Fruit fly (Drosophila melanogaster) whole organism, embryonic: ENCODE data around the gene mRpL46.

Experiments
- Ada2b ChIP-seq: fragments of 200-800 bp; sonication (Bioruptor generic); IDR thresholded peaks from 2 replicates; pipeline ENCODE4 v1.3.6; 2022; ENCODE audit warnings: missing biosample characterization, missing genetic modification characterization
- B-H2 ChIP-seq: fragments of 200-800 bp; sonication (Bioruptor generic); optimal IDR thresholded peaks from 2 replicates; lab custom pipeline; 2018; ENCODE audit warnings: missing biosample characterization, mild to moderate bottlenecking, missing genetic modification characterization
- Bgb ChIP-seq: fragments of 200-800 bp; sonication (Bioruptor generic); IDR thresholded peaks from 2 replicates; pipeline ENCODE4 v1.3.6; 2022; ENCODE audit warnings: missing biosample characterization, missing genetic modification characterization; ENCODE audit not compliant: partially characterized antibody
- CG10267 ChIP-seq: fragments of 200-800 bp; sonication (Bioruptor generic); optimal IDR thresholded peaks from 2 replicates; lab custom pipeline; 2018; ENCODE audit warnings: missing biosample characterization, mild to moderate bottlenecking, missing genetic modification characterization, moderate library complexity
- CG12155 ChIP-seq: fragments of 200-800 bp; sonication (Bioruptor generic); optimal IDR thresholded peaks from 3 replicates; lab custom pipeline; 2016; ENCODE audit warnings: missing biosample characterization, missing genetic modification characterization
- CG14667 ChIP-seq: fragments of 200-800 bp; sonication (Bioruptor generic); IDR thresholded peaks from 2 replicates; pipeline ENCODE4 v1.3.6; 2022; ENCODE audit warnings: missing biosample characterization, missing genetic modification characterization
- CG15601 ChIP-seq: fragments of 200-800 bp; sonication (Bioruptor generic); optimal IDR thresholded peaks from 3 replicates; lab custom pipeline; 2019; ENCODE audit warnings: missing biosample characterization, mild to moderate bottlenecking, missing genetic modification characterization, moderate library complexity
- CG16813 ChIP-seq: fragments of 200-800 bp; sonication (Bioruptor generic); IDR thresholded peaks from 3 replicates; pipeline ENCODE4 v1.3.6; 2022; ENCODE audit warnings: missing biosample characterization, missing genetic modification characterization; ENCODE audit not compliant: partially characterized antibody
- CG16815 ChIP-seq: fragments of 200-800 bp; sonication (Bioruptor generic); optimal IDR thresholded peaks from 3 replicates; lab custom pipeline; 2017; ENCODE audit warnings: missing biosample characterization, mild to moderate bottlenecking, missing genetic modification characterization
- CG16863 ChIP-seq: fragments of 200-800 bp; sonication (Bioruptor generic); optimal IDR thresholded peaks from 3 replicates; lab custom pipeline; 2016; ENCODE audit warnings: missing biosample characterization, missing genetic modification characterization
- CG17612 ChIP-seq: fragments of 200-800 bp; sonication (Bioruptor generic); IDR thresholded peaks from 2 replicates; pipeline ENCODE4 v1.3.6; 2022; ENCODE audit warnings: missing biosample characterization, missing genetic modification characterization
- CG2116 ChIP-seq: fragments of 200-800 bp; sonication (Bioruptor generic); optimal IDR thresholded peaks from 3 replicates; lab custom pipeline; 2018; ENCODE audit warnings: missing biosample characterization, mild to moderate bottlenecking, missing genetic modification characterization
- CG31441 ChIP-seq: fragments of 200-800 bp; sonication (Bioruptor generic); IDR thresholded peaks from 2 replicates; pipeline ENCODE4 v1.3.6; 2022; ENCODE audit warnings: missing biosample characterization, missing genetic modification characterization
- CG4617 ChIP-seq: fragments of 200-800 bp; sonication (Bioruptor generic); optimal IDR thresholded peaks from 3 replicates; lab custom pipeline; 2016; ENCODE audit warnings: missing biosample characterization, missing genetic modification characterization, borderline replicate concordance
- CG4854 ChIP-seq: fragments of 200-800 bp; sonication (Bioruptor generic); optimal IDR thresholded peaks from 2 replicates; lab custom pipeline; 2016; ENCODE audit warnings: missing biosample characterization, missing genetic modification characterization, inconsistent platforms
- CG6689 ChIP-seq: fragments of 200-800 bp; sonication (Bioruptor generic); IDR thresholded peaks from 2 replicates; pipeline ENCODE4 v1.3.6; 2022; ENCODE audit warnings: missing biosample characterization, missing genetic modification characterization
- CG7987 ChIP-seq: fragments of 200-800 bp; sonication (Bioruptor generic); optimal IDR thresholded peaks from 2 replicates; lab custom pipeline; 2018; ENCODE audit warnings: missing biosample characterization, mild to moderate bottlenecking, missing genetic modification characterization, moderate library complexity
- CG8290 ChIP-seq, 3 experiments: fragments of 200-800 bp; sonication (Bioruptor generic); optimal IDR thresholded peaks; 2 replicates each; lab custom pipeline; 2016 to 2019; ENCODE audit warnings: missing biosample characterization in 3 of 3, missing genetic modification characterization in 3 of 3, mild to moderate bottlenecking in 2 of 3, moderate library complexity in 1 of 3
- CG8388 ChIP-seq: fragments of 200-800 bp; sonication (Bioruptor generic); optimal IDR thresholded peaks from 2 replicates; lab custom pipeline; 2019; ENCODE audit warnings: missing biosample characterization, mild to moderate bottlenecking, missing genetic modification characterization, moderate library complexity
- CG8478 ChIP-seq: fragments of >200 bp; optimal IDR thresholded peaks from 2 replicates; lab custom pipeline; 2018
- CG8765 ChIP-seq: fragments of 200-800 bp; sonication (Bioruptor generic); IDR thresholded peaks from 2 replicates; pipeline ENCODE4 v1.3.6; 2022; ENCODE audit warnings: missing biosample characterization, missing genetic modification characterization
- CoRest ChIP-seq: fragments of 200-800 bp; sonication (Bioruptor generic); optimal IDR thresholded peaks from 3 replicates; lab custom pipeline; 2018; ENCODE audit warnings: missing biosample characterization, mild to moderate bottlenecking, missing genetic modification characterization, moderate library complexity
- Dref ChIP-seq: fragments of 200-800 bp; sonication (Bioruptor generic); IDR thresholded peaks from 2 replicates; pipeline ENCODE4 v1.3.6; 2022; ENCODE audit warnings: missing biosample characterization, missing genetic modification characterization
- Elba2 ChIP-seq: fragments of 200-800 bp; sonication (Bioruptor generic); optimal IDR thresholded peaks from 3 replicates; lab custom pipeline; 2016; ENCODE audit warnings: missing biosample characterization, missing genetic modification characterization
- Hmx ChIP-seq: fragments of 200-800 bp; sonication (Bioruptor generic); optimal IDR thresholded peaks from 2 replicates; lab custom pipeline; 2016; ENCODE audit warnings: missing biosample characterization, missing genetic modification characterization
- MESR4 ChIP-seq: fragments of 200-800 bp; sonication (Bioruptor generic); optimal IDR thresholded peaks from 2 replicates; lab custom pipeline; 2018; ENCODE audit warnings: missing biosample characterization, mild to moderate bottlenecking, missing genetic modification characterization, moderate library complexity
- Mad ChIP-seq: fragments of 200-800 bp; sonication (Bioruptor generic); optimal IDR thresholded peaks from 2 replicates; lab custom pipeline; 2016; ENCODE audit warnings: missing biosample characterization, missing genetic modification characterization
- TFAM ChIP-seq: fragments of 200-800 bp; sonication (Bioruptor generic); optimal IDR thresholded peaks from 2 replicates; lab custom pipeline; 2017; ENCODE audit warnings: missing biosample characterization, missing genetic modification characterization, inconsistent platforms
- Taf1 ChIP-seq: fragments of 200-800 bp; sonication (Bioruptor generic); IDR thresholded peaks from 2 replicates; pipeline ENCODE4 v1.3.6; 2022; ENCODE audit warnings: missing biosample characterization, missing genetic modification characterization
- Usf ChIP-seq: fragments of 200-800 bp; sonication (Bioruptor generic); optimal IDR thresholded peaks from 2 replicates; lab custom pipeline; 2017; ENCODE audit warnings: missing genotype, missing biosample characterization, missing genetic modification characterization
- cad ChIP-seq: fragments of >200 bp; optimal IDR thresholded peaks from 2 replicates; lab custom pipeline; 2017; ENCODE audit warnings: missing biosample characterization, missing genetic modification characterization
- crp ChIP-seq, 2 experiments: fragments of 200-800 bp; sonication (Bioruptor generic); optimal IDR thresholded peaks; 2 replicates in 1 of 2; 3 replicates in 1 of 2; lab custom pipeline; 2017; ENCODE audit warnings: missing biosample characterization in 2 of 2, missing genetic modification characterization in 2 of 2, mild to moderate bottlenecking in 1 of 2, moderate library complexity in 1 of 2
- fd96Cb ChIP-seq: fragments of 200-800 bp; sonication (Bioruptor generic); optimal IDR thresholded peaks from 2 replicates; lab custom pipeline; 2018; ENCODE audit warnings: missing biosample characterization, mild to moderate bottlenecking, missing genetic modification characterization, moderate library complexity
- fu2 ChIP-seq: fragments of 200-800 bp; sonication (Bioruptor generic); optimal IDR thresholded peaks from 2 replicates; lab custom pipeline; 2016; ENCODE audit warnings: missing biosample characterization, missing genetic modification characterization
- gfzf ChIP-seq: fragments of 200-800 bp; sonication (Bioruptor generic); optimal IDR thresholded peaks from 2 replicates; lab custom pipeline; 2016; ENCODE audit warnings: missing biosample characterization, mild to moderate bottlenecking, missing genetic modification characterization, moderate library complexity
- grn ChIP-seq: fragments of 200-800 bp; sonication (Bioruptor generic); optimal IDR thresholded peaks from 3 replicates; lab custom pipeline; 2017; ENCODE audit warnings: missing biosample characterization, missing genetic modification characterization
- ham ChIP-seq: fragments of 200-800 bp; sonication (Bioruptor generic); IDR thresholded peaks from 2 replicates; pipeline ENCODE4 v1.3.6; 2022; ENCODE audit warnings: missing biosample characterization, missing genetic modification characterization
- her ChIP-seq: fragments of 200-800 bp; sonication (Bioruptor generic); optimal IDR thresholded peaks from 2 replicates; lab custom pipeline; 2016; ENCODE audit warnings: missing biosample characterization, missing genetic modification characterization
- hth ChIP-seq: fragments of >200 bp; optimal IDR thresholded peaks from 2 replicates; lab custom pipeline; 2017; ENCODE audit warnings: inconsistent platforms
- kah ChIP-seq: fragments of 200-800 bp; sonication (Bioruptor generic); optimal IDR thresholded peaks from 2 replicates; lab custom pipeline; 2018; ENCODE audit warnings: missing biosample characterization, mild to moderate bottlenecking, missing genetic modification characterization
- knrl ChIP-seq: fragments of 200-800 bp; sonication (Bioruptor generic); IDR thresholded peaks from 3 replicates; pipeline ENCODE4 v1.3.6; 2022; ENCODE audit warnings: missing biosample characterization, missing genetic modification characterization; ENCODE audit not compliant: partially characterized antibody
- lab ChIP-seq: fragments of 200-800 bp; sonication (Bioruptor generic); optimal IDR thresholded peaks from 3 replicates; lab custom pipeline; 2017; ENCODE audit warnings: missing biosample characterization, missing genetic modification characterization, mild to moderate bottlenecking, moderate library complexity, missing genetic modification reagents
- mirr ChIP-seq: fragments of 200-800 bp; sonication (Bioruptor generic); optimal IDR thresholded peaks from 3 replicates; lab custom pipeline; 2018; ENCODE audit warnings: missing biosample characterization, mild to moderate bottlenecking, missing genetic modification characterization
- nom ChIP-seq: fragments of 200-800 bp; sonication (Bioruptor generic); optimal IDR thresholded peaks from 2 replicates; lab custom pipeline; 2017; ENCODE audit warnings: missing biosample characterization, missing genetic modification characterization, mild to moderate bottlenecking, moderate library complexity, missing genetic modification reagents
- scrt ChIP-seq: fragments of 200-800 bp; sonication (Bioruptor generic); optimal IDR thresholded peaks from 2 replicates; lab custom pipeline; 2018; ENCODE audit warnings: missing biosample characterization, mild to moderate bottlenecking, missing genetic modification characterization, moderate library complexity
- sens ChIP-seq: fragments of 200-800 bp; sonication (Bioruptor generic); peaks from one replicate; lab custom pipeline; 2016; ENCODE audit warnings: missing biosample characterization, missing genetic modification characterization
- so ChIP-seq: fragments of 200-800 bp; sonication (Bioruptor generic); IDR thresholded peaks from 3 replicates; pipeline ENCODE4 v1.3.6; 2022; ENCODE audit warnings: missing biosample characterization, missing genetic modification characterization
- sob ChIP-seq: fragments of 200-800 bp; sonication (Bioruptor generic); IDR thresholded peaks from 2 replicates; pipeline ENCODE4 v1.3.6; 2022; ENCODE audit warnings: missing biosample characterization, missing genetic modification characterization
- toy ChIP-seq: fragments of 200-800 bp; sonication (Bioruptor generic); IDR thresholded peaks from 2 replicates; pipeline ENCODE4 v1.3.6; 2022; ENCODE audit warnings: missing biosample characterization, missing genetic modification characterization
- trh ChIP-seq: fragments of 200-800 bp; sonication (Bioruptor generic); optimal IDR thresholded peaks from 2 replicates; lab custom pipeline; 2016; ENCODE audit warnings: missing biosample characterization, missing genetic modification characterization
- tup ChIP-seq: fragments of 200-800 bp; sonication (Bioruptor generic); optimal IDR thresholded peaks from 2 replicates; lab custom pipeline; 2016; ENCODE audit warnings: missing biosample characterization, mild to moderate bottlenecking, missing genetic modification characterization, moderate library complexity
- vvl ChIP-seq: fragments of 200-800 bp; sonication (Bioruptor generic); IDR thresholded peaks from 2 replicates; pipeline ENCODE4 v1.3.6; 2022; ENCODE audit warnings: missing biosample characterization, missing genetic modification characterization

The mRpL46 gene

DNA sequence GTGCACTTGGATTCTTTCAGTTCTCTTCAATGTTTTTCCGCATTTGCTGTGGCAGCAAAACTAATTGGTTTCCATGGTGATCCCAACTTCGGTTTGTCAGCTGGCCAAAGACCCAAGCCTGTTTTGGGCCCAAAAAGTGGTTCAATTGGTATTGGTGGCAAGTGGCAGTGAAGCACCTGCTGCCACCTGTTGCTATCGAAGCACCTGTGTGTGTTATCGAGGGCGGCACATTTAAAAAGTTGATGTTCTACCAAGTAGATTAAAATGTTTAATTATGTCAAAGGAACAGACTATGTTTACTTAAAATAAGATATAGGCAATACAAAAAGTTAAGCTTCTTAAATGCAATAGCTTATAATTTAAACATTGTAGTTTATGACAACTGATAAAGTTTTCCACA is 41.6 kb upstream of the mRpL46 start, which contains the start of gene Oseg4 (continued):
- TF ChIP-seq CG8765 (GFP tag; lab: Robert Waterston, UW) = no peak
- TF ChIP-seq gfzf (GFP tag; lab: Kevin White, UChicago) = peak; percentile 28
- TF ChIP-seq CG16813 = no peak
- no peak for TF ChIP-seq sens (GFP tag; lab: Kevin White, UChicago)
- no peak for TF ChIP-seq knrl (GFP tag; lab: Robert Waterston, UW)
- TF ChIP-seq mirr (GFP tag; lab: Kevin White, UChicago) = no peak
- TF ChIP-seq CG8388 (GFP tag; lab: Kevin White, UChicago) = no peak
- no peak for TF ChIP-seq CG31441
- no peak for TF ChIP-seq CG4854 (GFP tag; lab: Kevin White, UChicago)
- TF ChIP-seq CoRest = no peak
- no peak for TF ChIP-seq Taf1
- no peak for TF ChIP-seq TFAM
- TF ChIP-seq nom (GFP tag; lab: Kevin White, UChicago) = no peak
- no peak for TF ChIP-seq so (GFP tag; lab: Robert Waterston, UW)
- TF ChIP-seq CG15601 = no peak
- no peak for TF ChIP-seq ham (GFP tag; lab: Robert Waterston, UW)
- TF ChIP-seq Elba2 = no peak
- TF ChIP-seq sob (GFP tag; lab: Robert Waterston, UW) = no peak
- no peak for TF ChIP-seq vvl
- no peak for TF ChIP-seq Mad
- TF ChIP-seq CG10267 (tag; lab: Kevin White, UChicago) = no peak
- no peak for TF ChIP-seq Ada2b (GFP tag; lab: Robert Waterston, UW)
- no peak for TF ChIP-seq hth
- peak in 1 of 2 experiments; percentile 28 for TF ChIP-seq crp (GFP tag; optimal IDR thresholded peaks at IDR 0.05; lab: Kevin White, UChicago)
- no peak for TF ChIP-seq CG17612 (GFP tag; lab: Robert Waterston, UW)
- no peak for TF ChIP-seq Hmx (GFP tag; lab: Kevin White, UChicago)
- TF ChIP-seq Usf (GFP tag; lab: Kevin White, UChicago) = no peak
- TF ChIP-seq CG6689 (GFP tag; lab: Robert Waterston, UW) = no peak
- TF ChIP-seq CG16815 (GFP tag; lab: Kevin White, UChicago) = no peak
- peak; percentile 57 for TF ChIP-seq scrt
- TF ChIP-seq CG16863 (GFP tag; lab: Kevin White, UChicago) = no peak
- TF ChIP-seq CG8290 (GFP tag; optimal IDR thresholded peaks at IDR 0.05; lab: Kevin White, UChicago) = no peak
- TF ChIP-seq CG8290 (tag; optimal IDR thresholded peaks at IDR 0.05; lab: Kevin White, UChicago) = no peak
- no peak for TF ChIP-seq CG4617
- TF ChIP-seq B-H2 (GFP tag; lab: Kevin White, UChicago) = no peak
- no peak for TF ChIP-seq grn (GFP tag; lab: Kevin White, UChicago)
- TF ChIP-seq CG2116 (GFP tag; lab: Kevin White, UChicago) = peak; percentile 53
- no peak for TF ChIP-seq tup (GFP tag; lab: Kevin White, UChicago)
- TF ChIP-seq CG8478 (lab: Kevin White, UChicago) = no peak
- no peak for TF ChIP-seq toy (GFP tag; lab: Robert Waterston, UW)
- TF ChIP-seq CG12155 (GFP tag; lab: Kevin White, UChicago) = no peak
- TF ChIP-seq Dref = peak; percentile 47
- no peak for TF ChIP-seq trh (GFP tag; lab: Kevin White, UChicago)
- no peak for TF ChIP-seq CG7987 (GFP tag; lab: Kevin White, UChicago)
- TF ChIP-seq her (GFP tag; lab: Kevin White, UChicago) = no peak
- no peak for TF ChIP-seq Bgb (GFP tag; lab: Robert Waterston, UW)
- no peak for TF ChIP-seq fu2 (GFP tag; lab: Kevin White, UChicago)
- peak; percentile 80 for TF ChIP-seq kah (GFP tag; lab: Kevin White, UChicago)
- TF ChIP-seq CG14667 (GFP tag; lab: Robert Waterston, UW) = no peak
- no peak for TF ChIP-seq cad (GFP tag; lab: Kevin White, UChicago)
- no peak for TF ChIP-seq lab (GFP tag; lab: Kevin White, UChicago)
- TF ChIP-seq MESR4 = peak; percentile 1
- no peak for TF ChIP-seq fd96Cb (tag; lab: Kevin White, UChicago)
